Worm (Caenorhabditis elegans) whole organism, mixed stage, embryonic: Measurements from ENCODE around the gene inx-6.

ENCODE experiments used
- bed-3 ChIP-seq: fragments of 200-800 bp; sonication (Bioruptor generic); optimal IDR thresholded peaks from 3 replicates; lab custom pipeline; 2018; ENCODE audit warnings: mild to moderate bottlenecking, missing genetic modification characterization, moderate library complexity, missing compliant biosample characterization
- blmp-1 ChIP-seq: fragments of 150-350 bp; optimal IDR thresholded peaks from 2 replicates; lab custom pipeline; 2014; ENCODE audit warnings: missing biosample characterization, missing genetic modification characterization
- ces-1 ChIP-seq: fragments of 150-350 bp; optimal IDR thresholded peaks from 2 replicates; lab custom pipeline; 2014; ENCODE audit warnings: missing biosample characterization, missing genetic modification reagents, missing genetic modification characterization
- elt-3 ChIP-seq: fragments of 150-350 bp; optimal IDR thresholded peaks from 2 replicates; lab custom pipeline; 2014; ENCODE audit warnings: missing biosample characterization, missing genetic modification characterization
- hlh-1 ChIP-seq: fragments of 150-350 bp; optimal IDR thresholded peaks from 2 replicates; lab custom pipeline; 2014; ENCODE audit warnings: missing biosample characterization, missing genetic modification reagents, missing genetic modification characterization
- lsy-2 ChIP-seq: fragments of 150-350 bp; optimal IDR thresholded peaks from 2 replicates; lab custom pipeline; 2014; ENCODE audit warnings: missing biosample characterization, missing genetic modification characterization
- nhr-237 ChIP-seq: fragments of 150-350 bp; optimal IDR thresholded peaks from 2 replicates; lab custom pipeline; 2014; ENCODE audit warnings: missing biosample characterization, missing genetic modification characterization
- nhr-28 ChIP-seq: fragments of 150-350 bp; optimal IDR thresholded peaks from 2 replicates; lab custom pipeline; 2014; ENCODE audit warnings: missing biosample characterization, missing genetic modification characterization
- pha-4 ChIP-seq: fragments of 150-350 bp; optimal IDR thresholded peaks from 2 replicates; lab custom pipeline; 2018; ENCODE audit warnings: missing biosample characterization, missing genetic modification reagents, missing genetic modification characterization
- snpc-4 ChIP-seq: fragments of 150-350 bp; optimal IDR thresholded peaks from 2 replicates; lab custom pipeline; 2014; ENCODE audit warnings: missing biosample characterization, missing genetic modification characterization
- unc-62 ChIP-seq: fragments of 150-350 bp; optimal IDR thresholded peaks from 2 replicates; lab custom pipeline; 2014; ENCODE audit warnings: missing biosample characterization, missing genetic modification reagents, missing genetic modification characterization

DNA sequence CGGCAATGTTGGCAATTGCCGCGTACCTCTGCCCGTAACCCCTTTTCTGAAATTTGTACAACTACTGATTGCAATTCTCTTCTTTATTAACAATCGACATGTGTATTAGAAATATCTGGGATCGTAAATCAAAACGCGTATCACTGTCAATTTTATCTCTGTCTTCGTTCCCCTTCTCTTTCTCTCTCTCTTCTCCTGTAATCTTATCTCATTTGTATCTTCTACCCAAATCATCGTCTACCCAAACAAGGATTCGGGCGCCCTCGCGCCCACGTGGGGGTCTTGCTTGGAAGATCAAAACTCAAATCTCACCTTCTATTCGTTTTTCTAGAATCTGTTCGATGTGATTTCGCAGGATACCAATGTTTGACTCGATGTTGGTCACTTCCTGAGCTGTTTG lies 35.4 kb upstream of the inx-6 start, which contains the start of gene C27D8.2:
- TF ChIP-seq nhr-237 (tag; lab: Kevin White, UChicago) (no peak), ces-1 (GFP tag; lab: Kevin White, UChicago) (no peak), unc-62 (GFP tag; lab: Kevin White, UChicago) (peak; percentile 14), lsy-2 (tag; lab: Kevin White, UChicago) (no peak), nhr-28 (tag; lab: Kevin White, UChicago) (no peak), blmp-1 (no peak), bed-3 (GFP tag; lab: Kevin White, UChicago) (no peak), hlh-1 (no peak), elt-3 (peak; percentile 34), pha-4 (tag; lab: Kevin White, UChicago) (no peak), snpc-4 (tag; lab: Kevin White, UChicago) (no peak)
